Worm (Caenorhabditis elegans): Measurements from ENCODE around the gene F14E5.2.
"Not testable (repeated sequence)": the region's sequence is repeated elsewhere in the genome, so short reads cannot be mapped to it uniquely, and the experiment has no call there.

F14E5.2 gene

DNA sequence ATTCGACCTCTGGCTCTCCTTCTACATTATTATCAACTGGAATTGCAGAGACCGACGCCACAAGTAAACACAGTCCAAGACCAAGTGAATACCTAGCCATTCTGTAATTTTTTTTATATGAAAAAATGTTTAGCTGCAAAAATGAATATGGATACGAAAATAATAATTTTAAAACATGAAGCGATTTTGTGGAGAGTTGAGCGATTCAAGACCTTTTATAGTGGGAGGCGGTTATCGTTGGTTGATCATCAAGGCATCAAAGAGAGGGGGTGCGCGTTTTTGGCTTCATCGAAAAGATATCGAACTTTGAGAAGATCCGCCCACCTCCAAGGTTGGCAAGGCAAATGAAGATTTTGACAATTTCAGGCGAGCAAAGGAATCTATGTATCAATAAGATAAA is 18.1 kb upstream of the F14E5.2 start, which contains the start of gene cut-3:
cut-3 (minus strand) TSS at position 101 of the 400 bp plus-strand sequence.
- TF ChIP-seq him-1 (tag; optimal IDR thresholded peaks at IDR 0.05) (no peak), W03F9.2 (tag; optimal IDR thresholded peaks at IDR 0.05) (no peak), dao-5 (tag; optimal IDR thresholded peaks at IDR 0.05) (no peak)

DNA sequence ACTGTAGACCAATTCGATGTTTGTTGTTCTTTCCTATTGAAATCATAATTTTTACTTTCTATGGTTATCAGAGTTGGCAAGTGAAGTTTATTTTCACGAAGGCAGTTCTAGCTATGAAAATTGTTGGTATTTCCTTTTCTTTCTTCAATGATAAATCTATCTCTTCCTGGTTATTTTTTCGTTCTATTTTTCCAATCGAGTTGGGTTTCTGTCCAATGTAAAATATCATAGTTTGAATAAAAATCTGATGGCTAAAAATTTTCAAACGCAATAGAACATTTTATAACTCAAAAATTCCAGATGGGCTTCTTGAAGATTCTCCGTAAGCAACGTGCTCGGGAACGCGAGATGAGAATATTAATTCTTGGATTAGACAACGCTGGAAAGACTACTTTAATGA is 15.3 kb upstream of the F14E5.2 start, which contains the start of gene evl-20:
evl-20 (plus strand) TSS at position 301 of the 400 bp plus-strand sequence.
- TF ChIP-seq W03F9.2 (tag; optimal IDR thresholded peaks at IDR 0.05) (no peak), him-1 (tag; optimal IDR thresholded peaks at IDR 0.05) (no peak), dao-5 (tag; optimal IDR thresholded peaks at IDR 0.05) (no peak)

DNA sequence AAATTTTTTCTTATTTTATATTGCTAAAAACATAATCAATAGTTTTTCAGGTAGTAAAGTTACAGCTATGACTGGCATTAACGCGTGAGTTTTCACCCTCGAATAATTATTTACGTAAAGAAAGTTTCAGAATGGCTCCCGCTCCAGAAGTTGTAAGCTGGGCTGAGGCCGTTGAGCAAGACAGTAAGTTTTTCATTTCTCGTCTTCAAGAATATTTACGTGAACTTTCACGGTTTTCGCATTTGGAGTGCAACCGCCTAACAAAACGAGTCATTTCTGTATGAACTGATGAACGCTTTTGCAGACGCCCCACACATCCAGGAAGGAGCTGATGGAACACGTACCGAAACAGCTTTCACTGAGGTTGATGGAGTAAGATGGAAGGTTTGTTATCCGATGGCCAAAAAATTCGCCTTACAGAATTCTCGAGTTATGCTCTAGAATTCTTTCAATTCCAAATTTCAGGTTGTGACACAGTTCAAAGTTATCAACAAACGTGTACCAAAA is 14.1 kb upstream of the F14E5.2 start, which contains the start of gene eif-3.G:
eif-3.G (plus strand) TSS at position 51 of the 507 bp plus-strand sequence.
- TF ChIP-seq him-1 (tag; optimal IDR thresholded peaks at IDR 0.05), result no peak
- no peak for TF ChIP-seq dao-5 (tag; optimal IDR thresholded peaks at IDR 0.05)
- no peak for TF ChIP-seq W03F9.2 (tag; optimal IDR thresholded peaks at IDR 0.05)

DNA sequence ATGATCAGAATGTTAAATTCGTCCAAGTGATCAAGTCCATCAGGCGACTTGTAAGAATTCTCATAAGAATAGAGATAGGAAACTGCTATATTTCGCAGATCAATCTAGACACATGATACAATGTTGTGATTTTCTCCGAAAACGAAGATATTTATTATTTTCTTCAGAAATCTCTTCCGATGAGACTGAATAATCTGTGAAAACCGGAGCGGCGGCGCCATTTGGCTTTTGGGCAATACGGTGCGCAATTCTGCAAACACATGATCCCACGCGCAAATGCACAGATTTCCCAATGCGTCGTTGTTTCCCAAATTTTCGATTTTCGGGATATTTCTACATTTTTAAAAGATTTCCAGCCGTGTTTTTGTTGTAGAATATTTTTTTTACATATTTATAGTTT is 13.5 kb upstream of the F14E5.2 start:
- TF ChIP-seq W03F9.2 (tag; optimal IDR thresholded peaks at IDR 0.05) (peak; percentile 63), dao-5 (tag; optimal IDR thresholded peaks at IDR 0.05) (no peak)

DNA sequence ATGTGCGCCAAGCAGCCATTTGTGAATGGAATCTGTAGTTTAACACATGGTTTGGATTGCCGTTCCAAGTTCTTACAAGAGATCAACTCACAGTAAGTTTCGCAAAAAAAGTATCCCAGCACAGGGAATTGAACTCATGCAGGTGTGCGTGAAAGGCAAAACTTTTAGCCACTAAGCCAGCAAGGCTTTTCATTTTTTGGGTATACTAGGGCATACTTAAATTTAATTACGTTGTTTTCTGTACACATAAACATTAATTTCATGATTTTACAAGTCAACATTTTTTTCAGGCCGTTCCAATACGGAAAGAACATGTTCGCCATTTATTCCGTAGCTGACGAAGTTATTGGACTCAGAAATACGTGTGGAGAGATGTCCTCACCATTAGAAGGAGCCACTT is 12.9 kb upstream of the F14E5.2 start:
- TF ChIP-seq dao-5 (tag; optimal IDR thresholded peaks at IDR 0.05) (peak; percentile 86), him-1 (tag; optimal IDR thresholded peaks at IDR 0.05) (no peak)

DNA sequence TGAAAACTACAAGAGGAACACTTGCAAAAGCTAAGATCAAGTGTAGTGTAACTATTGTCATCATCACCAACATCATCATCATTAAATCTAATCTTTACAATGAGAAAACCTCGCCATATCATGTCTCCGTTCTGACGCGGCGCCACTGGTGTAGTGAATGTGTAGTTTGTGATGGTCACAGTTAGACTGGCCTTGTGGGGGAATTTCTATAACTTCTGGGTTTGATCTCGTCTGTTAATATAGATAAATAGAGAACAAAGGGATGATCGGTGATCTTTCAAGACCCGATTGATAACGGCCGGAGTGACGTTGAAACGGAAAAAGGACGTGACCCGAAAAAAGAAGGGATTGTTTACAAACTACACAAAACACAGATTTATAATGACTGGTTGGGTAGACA is 12.1 kb upstream of the F14E5.2 start:
- TF ChIP-seq him-1 (tag; optimal IDR thresholded peaks at IDR 0.05) (no peak), dao-5 (tag; optimal IDR thresholded peaks at IDR 0.05) (no peak), W03F9.2 (tag; optimal IDR thresholded peaks at IDR 0.05) (no peak)

DNA sequence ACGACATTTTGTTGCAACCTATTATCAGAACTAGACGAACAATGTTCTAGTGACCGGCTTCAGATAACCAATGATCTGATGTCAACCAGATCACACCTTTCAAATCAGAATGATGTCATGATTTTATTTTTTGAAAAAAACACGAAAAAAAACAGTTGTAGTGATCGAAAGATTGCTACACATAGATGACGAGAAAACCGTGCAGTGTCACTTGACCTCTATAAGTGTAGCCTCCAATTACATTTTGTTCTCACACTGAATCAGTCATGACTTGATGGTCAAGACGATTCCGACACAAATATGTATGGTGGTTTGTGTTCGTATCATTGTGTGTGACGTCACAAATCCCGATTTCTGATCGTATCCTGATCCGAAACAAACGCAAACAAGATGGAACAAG is 11.4 kb upstream of the F14E5.2 start:
- no peak for TF ChIP-seq him-1 (tag; optimal IDR thresholded peaks at IDR 0.05)
- no peak for TF ChIP-seq W03F9.2 (tag; optimal IDR thresholded peaks at IDR 0.05)
- no peak for TF ChIP-seq dao-5 (tag; optimal IDR thresholded peaks at IDR 0.05)

DNA sequence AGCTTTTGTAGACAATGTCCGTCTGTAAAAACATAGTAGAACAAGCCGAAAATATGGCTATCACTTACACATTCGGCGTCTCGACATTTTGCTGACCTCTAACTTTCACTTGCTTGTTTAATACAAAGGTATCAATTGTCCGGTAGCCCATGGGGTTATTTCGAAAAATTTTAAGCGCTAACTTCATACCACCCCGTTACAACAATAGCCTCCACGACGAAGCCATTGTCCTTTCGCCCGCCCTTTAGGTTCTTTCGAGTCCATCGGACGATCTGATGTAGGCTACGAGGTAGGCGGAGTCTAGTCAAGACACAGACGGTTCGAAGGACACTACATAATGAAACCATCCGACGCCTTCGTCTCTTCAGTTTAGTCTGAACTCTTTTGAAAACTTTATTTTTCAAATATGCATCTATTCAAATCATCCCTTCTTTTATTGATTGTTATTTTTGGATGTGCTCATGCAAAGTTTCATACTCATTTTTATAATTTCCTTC is 10.2 kb upstream of the F14E5.2 start, which contains the start of gene lips-10:
lips-10 (plus strand) TSS at position 378 of the 497 bp plus-strand sequence.
- TF ChIP-seq W03F9.2 (tag; optimal IDR thresholded peaks at IDR 0.05), result no peak
- no peak for TF ChIP-seq dao-5 (tag; optimal IDR thresholded peaks at IDR 0.05)
- TF ChIP-seq him-1 (tag; optimal IDR thresholded peaks at IDR 0.05), result no peak

DNA sequence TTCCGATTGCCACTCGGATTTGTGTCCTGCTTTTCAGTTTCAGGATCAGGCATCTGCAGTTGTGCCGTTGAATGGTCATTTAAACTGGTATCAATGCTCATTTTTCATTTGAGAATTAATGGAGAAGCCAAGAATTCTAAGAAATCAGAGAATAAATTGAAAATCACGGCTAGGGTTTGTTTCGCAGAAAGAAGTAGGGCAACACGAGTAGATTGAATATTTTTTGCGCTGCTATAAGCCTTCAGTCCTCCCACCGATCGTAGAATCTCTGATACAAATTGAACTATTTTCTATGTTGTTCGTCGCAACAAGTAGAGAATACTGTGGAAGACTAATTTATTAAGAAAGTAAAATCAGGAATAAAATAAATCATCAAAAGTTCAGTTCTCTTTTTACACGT is 8.4 kb upstream of the F14E5.2 start, which contains the start of gene acp-3:
acp-3 (minus strand) TSS at position 101 of the 400 bp plus-strand sequence.
- TF ChIP-seq him-1 (tag; optimal IDR thresholded peaks at IDR 0.05) (no peak), dao-5 (tag; optimal IDR thresholded peaks at IDR 0.05) (no peak), W03F9.2 (tag; optimal IDR thresholded peaks at IDR 0.05) (no peak)

DNA sequence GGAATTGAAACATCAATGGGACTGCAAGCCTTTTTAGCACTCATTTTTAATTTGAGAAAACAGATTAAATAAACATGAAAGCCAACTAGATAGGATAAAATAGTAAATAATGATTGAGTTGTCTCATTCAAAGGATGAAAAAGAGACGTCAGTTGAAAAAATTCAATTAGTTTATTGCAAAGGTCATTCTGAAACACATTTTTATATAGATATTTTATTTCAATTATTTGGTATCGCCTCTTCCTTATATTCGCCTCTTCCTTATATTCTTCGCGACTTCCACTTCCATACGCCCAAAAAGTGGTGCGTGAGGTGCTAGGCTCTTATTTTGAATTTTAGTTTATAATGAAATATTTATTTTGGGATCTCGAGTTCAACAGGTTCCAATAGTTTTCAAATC is 6.3 kb upstream of the F14E5.2 start, which contains the start of gene acp-4:
acp-4 (minus strand) TSS at position 101 of the 400 bp plus-strand sequence.
- no peak for TF ChIP-seq dao-5 (tag; optimal IDR thresholded peaks at IDR 0.05)
- no peak for TF ChIP-seq W03F9.2 (tag; optimal IDR thresholded peaks at IDR 0.05)
- no peak for TF ChIP-seq him-1 (tag; optimal IDR thresholded peaks at IDR 0.05)

DNA sequence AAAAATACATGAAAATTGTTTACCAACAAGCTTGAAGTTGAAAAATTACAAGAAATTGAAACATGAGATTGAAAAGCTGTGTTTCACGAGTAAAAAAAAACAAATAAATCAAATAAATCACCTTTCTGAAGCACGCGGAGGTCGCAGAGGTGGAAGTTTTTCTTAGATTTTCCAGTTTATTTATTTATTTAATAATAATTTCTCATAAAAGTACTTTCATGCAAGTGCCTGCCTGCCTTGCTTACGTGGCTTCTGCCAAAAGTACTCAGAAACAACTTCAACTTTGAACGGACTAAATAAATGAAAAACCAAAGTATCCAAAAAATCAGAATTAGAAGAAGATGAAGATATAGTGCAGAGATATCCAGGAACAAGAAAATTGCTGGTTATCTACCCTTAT is 3.3 kb upstream of the F14E5.2 start, which contains the start of gene acp-2:
acp-2 (minus strand) TSS at position 101 of the 400 bp plus-strand sequence.
- TF ChIP-seq W03F9.2 (tag; optimal IDR thresholded peaks at IDR 0.05), result no peak

DNA sequence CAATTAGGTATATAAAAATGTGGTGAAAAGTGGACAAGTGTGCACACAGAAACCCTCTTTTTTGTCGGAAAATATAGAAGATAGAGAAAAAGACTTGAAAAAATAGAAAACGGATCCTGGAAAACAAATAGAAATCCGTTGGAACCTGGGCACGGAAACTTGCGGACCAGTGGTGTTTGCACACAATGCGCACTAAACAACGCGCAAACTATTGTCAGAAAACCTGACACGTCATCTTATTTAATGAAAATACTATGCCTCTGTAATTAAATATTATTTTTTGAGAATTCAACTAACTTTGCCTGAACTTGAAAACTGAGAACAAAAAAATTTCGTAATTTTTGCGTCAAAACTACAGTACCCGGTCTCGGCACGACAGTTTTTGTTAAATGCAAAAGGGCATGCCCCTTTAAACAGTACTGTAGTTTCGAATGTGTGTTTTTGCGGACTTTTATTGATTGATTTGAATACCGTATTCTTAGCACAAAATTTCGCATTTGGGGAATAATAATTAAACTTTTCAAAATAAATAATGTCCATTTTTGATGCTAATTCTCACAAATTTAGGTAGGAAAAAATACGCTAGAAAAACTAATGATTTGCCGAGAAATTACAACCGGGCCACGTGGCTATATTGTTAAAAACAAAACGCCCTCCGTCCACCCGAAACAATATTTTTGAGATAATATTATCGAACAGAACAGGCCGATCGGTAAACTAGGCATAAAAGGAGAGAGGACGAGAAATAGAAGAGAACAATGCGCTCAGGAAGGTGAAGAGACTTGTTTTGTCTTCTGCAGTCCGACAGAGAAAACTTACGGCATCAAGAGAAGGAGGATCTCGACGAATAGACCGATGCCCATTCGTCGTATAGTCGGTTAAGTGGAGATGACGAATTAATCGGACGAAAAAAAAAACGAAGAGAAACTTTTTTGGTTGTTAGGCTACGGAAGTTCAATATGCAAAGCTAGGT is 575 bp upstream of the F14E5.2 start:
- TF ChIP-seq W03F9.2 (tag; optimal IDR thresholded peaks at IDR 0.05) (peak; percentile 31), dao-5 (tag; optimal IDR thresholded peaks at IDR 0.05) (no peak)

DNA sequence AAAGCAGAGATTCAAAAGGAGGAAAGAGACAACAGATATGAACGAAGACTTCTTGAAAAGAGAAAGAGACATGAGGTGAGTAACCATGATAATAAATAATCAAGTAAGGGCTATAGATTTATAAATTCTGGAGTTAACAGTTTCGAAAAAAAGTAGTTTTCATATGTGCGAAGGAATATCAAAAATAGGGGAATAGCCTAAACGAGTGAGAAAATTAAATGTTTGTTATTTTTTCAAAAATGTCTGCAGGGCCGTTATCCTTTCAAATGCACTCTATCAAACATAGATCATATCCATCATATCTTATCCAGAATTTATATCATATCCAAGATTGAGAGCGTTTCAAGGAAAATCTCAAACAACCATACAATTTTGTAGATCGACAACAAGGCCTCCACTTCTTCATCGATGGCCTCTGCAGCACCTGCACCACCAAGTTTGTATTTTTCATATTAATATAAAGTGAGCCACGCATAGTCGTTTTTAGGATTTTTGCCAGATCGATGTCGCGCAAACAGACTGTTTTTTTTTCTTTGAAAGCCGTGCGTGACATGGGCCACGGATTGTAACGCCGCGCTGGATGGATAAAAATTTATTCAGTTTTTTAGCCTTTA is 7.8 kb downstream of the F14E5.2 start:
- TF ChIP-seq dao-5 (tag; optimal IDR thresholded peaks at IDR 0.05) (no peak), him-1 (tag; optimal IDR thresholded peaks at IDR 0.05) (no peak), W03F9.2 (tag; optimal IDR thresholded peaks at IDR 0.05) (no peak)

DNA sequence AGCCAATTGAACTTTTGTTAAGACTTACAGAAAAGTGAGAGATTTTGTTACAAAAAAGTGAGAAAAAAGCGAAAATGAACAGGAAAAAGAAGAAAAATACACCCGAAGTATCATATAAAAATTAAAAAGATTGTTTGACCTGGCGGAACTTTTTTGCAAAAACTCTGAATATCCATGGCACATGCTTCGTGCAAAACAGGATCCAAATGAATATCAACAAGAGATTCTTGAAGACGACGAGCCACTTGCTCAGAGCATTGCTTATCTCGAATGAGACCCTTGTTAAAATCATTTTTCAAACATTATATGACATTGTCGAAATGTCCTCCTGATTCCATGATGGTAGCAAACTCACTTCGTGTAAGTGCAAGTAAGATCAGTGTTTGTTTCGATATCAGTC is 8.9 kb downstream of the F14E5.2 start, which contains the start of gene F14E5.8:
F14E5.8 (plus strand) TSS at position 301 of the 400 bp plus-strand sequence.
- not testable (repeated sequence) for TF ChIP-seq W03F9.2, dao-5, him-1 (tag; optimal IDR thresholded peaks at IDR 0.05)
